Worm (Caenorhabditis elegans): ENCODE results near the gene fmi-1.

The fmi-1 gene

ce11 chrV:13043832-13044521 is 25.1 kb downstream of the fmi-1 start:
- TF ChIP-seq nhr-80 (tag; optimal IDR thresholded peaks at IDR 0.05), result peak; percentile 31
- TF ChIP-seq ets-4 (GFP tag; optimal IDR thresholded peaks at IDR 0.05), result peak; percentile 51
- no peak for TF ChIP-seq zfh-2 (GFP tag; conservative IDR thresholded peaks at IDR 0.05)
- no peak for TF ChIP-seq F39B2.1 (GFP tag; IDR thresholded peaks at IDR 0.05)
- peak; percentile 34 for TF ChIP-seq atf-7 (tag; optimal IDR thresholded peaks at IDR 0.05)
- TF ChIP-seq B0019.2 (GFP tag; conservative IDR thresholded peaks at IDR 0.05), result no peak
- TF ChIP-seq pbrm-1 (GFP tag; IDR thresholded peaks at IDR 0.05), result 0 out of 2 replicates have a peak, but pooled peaks have one; percentile 5
- TF ChIP-seq bed-2 (GFP tag; IDR thresholded peaks at IDR 0.05), result no peak

ce11 chrV:13045017-13045416 is 26.2 kb downstream of the fmi-1 start:
- TF ChIP-seq sea-2 (GFP tag; IDR thresholded peaks at IDR 0.05) (no peak), repo-1 (tag; optimal IDR thresholded peaks at IDR 0.05) (no peak), mel-28 (tag; optimal IDR thresholded peaks at IDR 0.05; ENCODE audit: borderline replicate concordance) (no peak), snpc-1.1 (tag; optimal IDR thresholded peaks at IDR 0.05; ENCODE audit: insufficient read depth) (no peak), ztf-26 (tag; optimal IDR thresholded peaks at IDR 0.05) (no peak), K12H6.12 (tag; optimal IDR thresholded peaks at IDR 0.05) (no peak), ztf-25 (GFP tag; IDR thresholded peaks at IDR 0.05) (no peak), C06A6.2 (GFP tag; conservative IDR thresholded peaks at IDR 0.05) (no peak), attf-5 (GFP tag; optimal IDR thresholded peaks at IDR 0.05) (no peak), Y67H2A.10 (GFP tag; conservative IDR thresholded peaks at IDR 0.05) (no peak), cebp-2 (GFP tag; IDR thresholded peaks at IDR 0.05) (no peak), egl-44 (GFP tag; IDR thresholded peaks at IDR 0.05) (no peak), gei-17 (GFP tag; optimal IDR thresholded peaks at IDR 0.05) (no peak), unc-130 (GFP tag; optimal IDR thresholded peaks at IDR 0.05) (no peak), let-607 (tag; optimal IDR thresholded peaks at IDR 0.05) (no peak)

ce11 chrV:13046125-13047123 is 27.6 kb downstream of the fmi-1 start:
- TF ChIP-seq madf-3 (GFP tag; IDR thresholded peaks at IDR 0.05) (peak; percentile 58; the same call in 1 of the 2 replicates), egl-44 (GFP tag; IDR thresholded peaks at IDR 0.05) (no peak), cebp-1 (GFP tag; IDR thresholded peaks at IDR 0.05) (no peak), cebp-1 (tag; optimal IDR thresholded peaks at IDR 0.05) (peak; percentile 5), F52B5.7 (tag; optimal IDR thresholded peaks at IDR 0.05) (no peak), nhr-80 (tag; optimal IDR thresholded peaks at IDR 0.05) (peak; percentile 85), dox-1 (GFP tag; IDR thresholded peaks at IDR 0.05) (0 out of 2 replicates have a peak, but pooled peaks have one; percentile 15), let-607 (tag; optimal IDR thresholded peaks at IDR 0.05) (peak in 1 of 2 experiments; percentile 7), nhr-90 (tag; optimal IDR thresholded peaks at IDR 0.05) (peak; percentile 46), tbp1 (GFP tag; optimal IDR thresholded peaks at IDR 0.05) (peak; percentile 33), Y56A3A.18 (GFP tag; IDR thresholded peaks at IDR 0.05) (peak; percentile 54; the same call in 1 of the 2 replicates), lin-35 (GFP tag; optimal IDR thresholded peaks at IDR 0.05) (no peak), madf-6 (GFP tag; IDR thresholded peaks at IDR 0.05) (peak; percentile 44; the same call in 1 of the 2 replicates), gei-17 (GFP tag; optimal IDR thresholded peaks at IDR 0.05) (no peak), T07F8.4 (tag; optimal IDR thresholded peaks at IDR 0.05) (no peak), D2030.7 (GFP tag; IDR thresholded peaks at IDR 0.05) (no peak), F22D6.2 (tag; optimal IDR thresholded peaks at IDR 0.05) (no peak), egl-18 (GFP tag; IDR thresholded peaks at IDR 0.05) (no peak), lin-54 (GFP tag; optimal IDR thresholded peaks at IDR 0.05) (peak; percentile 24), C06A6.2 (GFP tag; conservative IDR thresholded peaks at IDR 0.05) (no peak), rpc-1 (optimal IDR thresholded peaks at IDR 0.05) (no peak), rpc-1 (tag; optimal IDR thresholded peaks at IDR 0.05) (no peak), B0035.1 (tag; optimal IDR thresholded peaks at IDR 0.05) (peak; percentile 44), snpc-3.4 (tag; optimal IDR thresholded peaks at IDR 0.05) (no peak), ceh-27 (GFP tag; optimal IDR thresholded peaks at IDR 0.05) (no peak)
